Worm (Caenorhabditis elegans): ENCODE results near the gene Y25C1A.7.

- TF ChIP-seq ceh-34 (tag; optimal IDR thresholded peaks at IDR 0.05) (no peak), ama-1 (optimal IDR thresholded peaks at IDR 0.05) (no peak), fkh-10 (GFP tag; optimal IDR thresholded peaks at IDR 0.05) (no peak), dve-1 (tag; optimal IDR thresholded peaks at IDR 0.05) (no peak), ceh-48 (tag; optimal IDR thresholded peaks at IDR 0.05) (no peak), hlh-8 (tag; optimal IDR thresholded peaks at IDR 0.05) (no peak), unc-86 (tag; optimal IDR thresholded peaks at IDR 0.05) (no peak), pax-1 (tag; optimal IDR thresholded peaks at IDR 0.05) (no peak), ceh-14 (tag; optimal IDR thresholded peaks at IDR 0.05) (no peak), lin-11 (tag; optimal IDR thresholded peaks at IDR 0.05) (no peak), lim-6 (tag; optimal IDR thresholded peaks at IDR 0.05) (no peak), madf-2 (tag; optimal IDR thresholded peaks at IDR 0.05) (no peak), pqm-1 (tag; optimal IDR thresholded peaks at IDR 0.05) (no peak), nhr-232 (tag; optimal IDR thresholded peaks at IDR 0.05) (no peak)
These were observed 34.9 kb upstream of the Y25C1A.7 start, which contains the start of gene clec-122 for ce11 chrII:3105765-3106164.
